Worm (Caenorhabditis elegans) whole organism, L1 larva: Measurements from ENCODE around the gene R10E4.7.
A peak's percentile ranks its signal among the peaks of the same experiment; 100 is the strongest.

ENCODE experiments used
- alr-1 ChIP-seq: fragments of 200-800 bp; sonication (Bioruptor generic); optimal IDR thresholded peaks from 2 replicates; lab custom pipeline; 2018; ENCODE audit warnings: borderline replicate concordance, mild to moderate bottlenecking, missing genetic modification characterization, missing compliant biosample characterization
- aly-2 ChIP-seq: fragments of 150-350 bp; optimal IDR thresholded peaks from 2 replicates; lab custom pipeline; 2014; ENCODE audit warnings: missing biosample characterization, missing genetic modification characterization
- ama-1 ChIP-seq: fragments of 150-350 bp; optimal IDR thresholded peaks from 2 replicates; lab custom pipeline; 2014
- ceh-82 ChIP-seq, 3 experiments: fragments of 150-350 bp in 1 of 3; sonication (generic microtip) in 2 of 3; optimal IDR thresholded peaks; 2 replicates each; lab custom pipeline; 2014 to 2017; ENCODE audit warnings: missing biosample characterization in 3 of 3, missing genetic modification characterization in 3 of 3
- dpl-1 ChIP-seq, 3 experiments: fragments of 150-350 bp in 2 of 3; sonication (generic microtip) in 1 of 3; optimal IDR thresholded peaks; 2 replicates each; lab custom pipeline; 2014 to 2017; ENCODE audit warnings: missing biosample characterization in 3 of 3, missing genetic modification characterization in 3 of 3, missing genetic modification reagents in 3 of 3
- efl-1 ChIP-seq, 4 experiments: fragments of 150-350 bp; optimal IDR thresholded peaks in 3 of 4; peaks in 1 of 4; 1 replicate in 1 of 4; 2 replicates in 3 of 4; lab custom pipeline; 2014; ENCODE audit warnings: missing biosample characterization in 2 of 4, missing genetic modification characterization in 2 of 4, missing genetic modification reagents in 2 of 4
- efl-3 ChIP-seq: fragments of 200-800 bp; sonication (Bioruptor generic); optimal IDR thresholded peaks from 2 replicates; lab custom pipeline; 2018; ENCODE audit warnings: mild to moderate bottlenecking, missing genetic modification characterization, missing compliant biosample characterization
- egl-13 ChIP-seq: sonication (generic microtip); optimal IDR thresholded peaks from 2 replicates; lab custom pipeline; 2016; ENCODE audit warnings: missing genotype, missing genetic modification reagents, missing genetic modification characterization, missing compliant biosample characterization
- egl-27 ChIP-seq, 2 experiments: fragments of 150-350 bp in 1 of 2; sonication (generic microtip); optimal IDR thresholded peaks; 3 replicates each; lab custom pipeline; 2017 to 2018; ENCODE audit warnings: missing biosample characterization in 2 of 2, missing genetic modification characterization in 2 of 2, missing genetic modification reagents in 2 of 2
- elt-2 ChIP-seq: sonication (generic microtip); optimal IDR thresholded peaks from 2 replicates; lab custom pipeline; 2016; ENCODE audit warnings: missing genetic modification characterization, mild to moderate bottlenecking, inconsistent platforms, missing compliant biosample characterization, missing genetic modification reagents
- ets-5 ChIP-seq: fragments of 200-800 bp; sonication (Bioruptor generic); IDR thresholded peaks from 2 replicates; pipeline ENCODE4 v1.3.6; 2022; ENCODE audit warnings: missing genetic modification characterization, missing compliant biosample characterization
- fkh-8 ChIP-seq: sonication (generic microtip); optimal IDR thresholded peaks from 2 replicates; lab custom pipeline; 2016; ENCODE audit warnings: mild to moderate bottlenecking, missing genetic modification characterization, missing compliant biosample characterization
- hlh-17 ChIP-seq: fragments of 200-800 bp; sonication (Bioruptor generic); optimal IDR thresholded peaks from 2 replicates; lab custom pipeline; 2018; ENCODE audit warnings: missing genetic modification characterization, mild to moderate bottlenecking, missing compliant biosample characterization, moderate library complexity, borderline replicate concordance
- hlh-4 ChIP-seq: sonication (generic microtip); optimal IDR thresholded peaks from 2 replicates; lab custom pipeline; 2016; ENCODE audit warnings: mild to moderate bottlenecking, missing genetic modification characterization, missing compliant biosample characterization
- isw-1 ChIP-seq: fragments of 200-800 bp; sonication (Bioruptor generic); IDR thresholded peaks from 2 replicates; pipeline ENCODE4 v1.3.6; 2022; ENCODE audit warnings: missing genetic modification characterization, missing compliant biosample characterization
- lin-13 ChIP-seq: fragments of 150-350 bp; optimal IDR thresholded peaks from 2 replicates; lab custom pipeline; 2014; ENCODE audit warnings: missing biosample characterization, missing genetic modification reagents, missing genetic modification characterization
- lin-15B ChIP-seq: fragments of 150-350 bp; sonication (generic microtip); optimal IDR thresholded peaks from 3 replicates; lab custom pipeline; 2014; ENCODE audit warnings: missing biosample characterization, missing genetic modification characterization
- lir-3 ChIP-seq: sonication (generic microtip); optimal IDR thresholded peaks from 2 replicates; lab custom pipeline; 2016; ENCODE audit warnings: mild to moderate bottlenecking, missing genetic modification characterization, moderate library complexity, missing compliant biosample characterization; ENCODE audit not compliant: poor library complexity
- lsy-2 ChIP-seq, 2 experiments: fragments of 150-350 bp; optimal IDR thresholded peaks; 2 replicates each; lab custom pipeline; 2014; ENCODE audit warnings: missing biosample characterization in 2 of 2, missing genetic modification characterization in 2 of 2
- mdl-1 ChIP-seq, 2 experiments: fragments of 150-350 bp; optimal IDR thresholded peaks; 2 replicates each; lab custom pipeline; 2014 to 2017; ENCODE audit warnings: missing biosample characterization in 2 of 2, missing genetic modification characterization in 2 of 2, inconsistent platforms in 1 of 2
- mep-1 ChIP-seq: fragments of 150-350 bp; optimal IDR thresholded peaks from 2 replicates; lab custom pipeline; 2014; ENCODE audit warnings: missing biosample characterization, missing genetic modification characterization
- nhr-12 ChIP-seq: sonication (generic microtip); optimal IDR thresholded peaks from 2 replicates; lab custom pipeline; 2017; ENCODE audit warnings: missing biosample characterization, missing genetic modification characterization
- nhr-19 ChIP-seq: fragments of 200-800 bp; sonication (Bioruptor generic); conservative IDR thresholded peaks from 2 replicates; pipeline ENCODE4 v1.3.6; 2022; ENCODE audit warnings: missing genetic modification characterization, missing compliant biosample characterization
- nhr-20 ChIP-seq: sonication (generic microtip); optimal IDR thresholded peaks from 2 replicates; lab custom pipeline; 2016; ENCODE audit warnings: mild to moderate bottlenecking, missing genetic modification characterization, missing compliant biosample characterization
- nhr-28 ChIP-seq: fragments of 150-350 bp; optimal IDR thresholded peaks from 2 replicates; lab custom pipeline; 2014; ENCODE audit warnings: missing biosample characterization, missing genetic modification characterization
- nhr-84 ChIP-seq: sonication (generic microtip); optimal IDR thresholded peaks from 2 replicates; lab custom pipeline; 2017; ENCODE audit warnings: missing biosample characterization, missing genetic modification characterization
- nhr-85 ChIP-seq: sonication (generic microtip); peaks from one replicate; lab custom pipeline; 2016; ENCODE audit warnings: missing genetic modification characterization, inconsistent platforms, missing compliant biosample characterization
- nhr-90 ChIP-seq: sonication (generic microtip); optimal IDR thresholded peaks from 2 replicates; lab custom pipeline; 2016; ENCODE audit warnings: mild to moderate bottlenecking, missing genetic modification characterization, missing compliant biosample characterization; ENCODE audit not compliant: poor library complexity
- pqm-1 ChIP-seq: sonication (generic microtip); optimal IDR thresholded peaks from 3 replicates; lab custom pipeline; 2017; ENCODE audit warnings: missing biosample characterization, missing genetic modification characterization
- rnt-1 ChIP-seq: sonication (generic microtip); optimal IDR thresholded peaks from 2 replicates; lab custom pipeline; 2016; ENCODE audit warnings: mild to moderate bottlenecking, missing genetic modification characterization, moderate library complexity, missing compliant biosample characterization
- skn-1 ChIP-seq: fragments of 150-350 bp; optimal IDR thresholded peaks from 2 replicates; lab custom pipeline; 2014; ENCODE audit warnings: missing biosample characterization, missing genetic modification characterization
- sup-37 ChIP-seq: fragments of 200-800 bp; sonication (Bioruptor generic); optimal IDR thresholded peaks from 2 replicates; lab custom pipeline; 2018; ENCODE audit warnings: mild to moderate bottlenecking, missing genetic modification characterization, missing compliant biosample characterization
- swsn-7 ChIP-seq: sonication (generic microtip); optimal IDR thresholded peaks from 2 replicates; lab custom pipeline; 2016; ENCODE audit warnings: missing genetic modification characterization, missing compliant biosample characterization
- tbx-2 ChIP-seq: sonication (generic microtip); optimal IDR thresholded peaks from 2 replicates; lab custom pipeline; 2016; ENCODE audit warnings: missing genetic modification characterization, missing compliant biosample characterization
- unc-98 ChIP-seq: fragments of 200-800 bp; sonication (Bioruptor generic); IDR thresholded peaks from 2 replicates; pipeline ENCODE4 v1.3.6; 2022; ENCODE audit warnings: missing genetic modification characterization, missing compliant biosample characterization
- vab-15 ChIP-seq: sonication (generic microtip); optimal IDR thresholded peaks from 2 replicates; lab custom pipeline; 2017; ENCODE audit warnings: missing genotype, mild to moderate bottlenecking, missing genetic modification characterization, missing compliant biosample characterization
- xbp-1 ChIP-seq: sonication (generic microtip); optimal IDR thresholded peaks from 2 replicates; lab custom pipeline; 2016; ENCODE audit warnings: missing genetic modification characterization, missing compliant biosample characterization

The R10E4.7 gene

ce11 chrIII:4300989-4301498 lies 6.4 kb downstream of the R10E4.7 start, which contains the start of gene R10E4.11:
Gene R10E4.11, minus strand, starts transcription at chrIII:4301039.
- TF ChIP-seq lin-15B (no peak), efl-1 (optimal IDR thresholded peaks at IDR 0.05; lab: Kevin White, UChicago) (no peak), efl-1 (GFP tag; optimal IDR thresholded peaks at IDR 0.05 in 1 of 2; lab: Kevin White, UChicago) (peak in 1 of 2 experiments; percentile 9), lsy-2 (tag; optimal IDR thresholded peaks at IDR 0.05; lab: Kevin White, UChicago) (no peak)

DNA sequence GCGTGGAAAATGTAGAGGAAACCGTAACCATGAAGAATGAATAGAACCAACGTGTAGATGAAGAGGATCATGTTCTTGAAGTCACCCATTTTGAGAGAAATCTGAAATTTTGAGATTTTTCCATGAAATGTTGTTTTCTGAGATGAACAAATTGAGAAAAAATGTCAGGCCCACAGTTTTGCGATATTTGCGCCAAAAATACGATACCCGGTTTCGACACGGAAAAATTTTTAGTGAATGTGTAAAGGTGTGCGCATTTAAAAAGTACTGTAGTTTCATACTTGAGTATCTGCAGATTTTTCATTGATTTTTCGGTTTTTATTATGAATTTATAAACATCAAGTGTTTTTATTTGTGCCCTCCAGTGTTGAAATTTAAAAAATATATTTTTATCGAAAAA lies 7.7 kb downstream of the R10E4.7 start, which contains the start of gene R10E4.9:
Gene R10E4.9, minus strand, starts transcription at position 101 of the 400 bp plus-strand sequence.
- TF ChIP-seq alr-1 (tag; lab: Kevin White, UChicago), result no peak
- no peak for TF ChIP-seq nhr-12 (tag; lab: Kevin White, UChicago)
- no peak for TF ChIP-seq lir-3 (tag; lab: Kevin White, UChicago)
- no peak for TF ChIP-seq nhr-84
- TF ChIP-seq vab-15, result no peak

ce11 chrIII:4302780-4303179 lies 8.2 kb downstream of the R10E4.7 start:
- TF ChIP-seq egl-27 (tag; optimal IDR thresholded peaks at IDR 0.05; lab: Kevin White, UChicago) (no peak), aly-2 (tag; lab: Kevin White, UChicago) (no peak), nhr-20 (tag; lab: Kevin White, UChicago) (peak; percentile 4), swsn-7 (no peak), ceh-82 (tag; optimal IDR thresholded peaks at IDR 0.05; lab: Kevin White, UChicago) (no peak), efl-3 (GFP tag; lab: Kevin White, UChicago) (no peak), mdl-1 (tag; optimal IDR thresholded peaks at IDR 0.05; lab: Kevin White, UChicago) (no peak), egl-13 (tag; lab: Kevin White, UChicago) (no peak), rnt-1 (no peak), nhr-85 (tag; lab: Kevin White, UChicago) (peak; percentile 73), hlh-17 (no peak), efl-1 (optimal IDR thresholded peaks at IDR 0.05; lab: Kevin White, UChicago) (no peak), efl-1 (GFP tag; optimal IDR thresholded peaks at IDR 0.05 in 1 of 2; lab: Kevin White, UChicago) (peak in 1 of 2 experiments; percentile 88), mep-1 (tag; lab: Kevin White, UChicago) (peak; percentile 52), xbp-1 (tag; lab: Kevin White, UChicago) (no peak), pqm-1 (tag; lab: Kevin White, UChicago) (no peak), dpl-1 (GFP tag; optimal IDR thresholded peaks at IDR 0.05; lab: Kevin White, UChicago) (no peak)

DNA sequence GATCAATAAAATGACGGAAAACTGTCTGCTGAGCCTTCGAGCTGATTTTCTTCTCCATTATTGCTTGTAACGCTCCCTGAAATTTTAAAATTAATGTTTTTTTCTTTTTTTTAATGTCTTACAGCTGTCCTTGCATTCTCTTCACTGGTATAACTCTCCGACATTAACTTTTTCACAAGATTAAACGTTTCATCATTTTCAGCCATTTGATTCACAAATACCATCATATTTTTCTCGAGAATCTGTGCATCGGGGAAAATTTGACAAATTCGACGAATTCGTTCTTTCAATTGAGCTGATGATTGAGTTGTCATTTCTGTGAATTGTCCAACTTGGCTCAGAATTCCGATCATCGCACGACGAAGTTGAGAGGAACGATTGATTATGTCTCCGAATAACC lies 14.7 kb downstream of the R10E4.7 start:
- TF ChIP-seq nhr-28 (tag; lab: Kevin White, UChicago) (no peak), nhr-19 (no peak), hlh-4 (tag; lab: Kevin White, UChicago) (no peak), nhr-90 (tag; lab: Kevin White, UChicago) (no peak), elt-2 (tag; lab: Kevin White, UChicago) (no peak), lin-15B (no peak), dpl-1 (GFP tag; optimal IDR thresholded peaks at IDR 0.05; lab: Kevin White, UChicago) (no peak), swsn-7 (no peak), sup-37 (GFP tag; lab: Kevin White, UChicago) (no peak), ama-1 (lab: Kevin White, UChicago) (no peak), lin-13 (no peak), isw-1 (no peak), skn-1 (tag; lab: Kevin White, UChicago) (no peak), ets-5 (GFP tag; lab: Robert Waterston, UW) (no peak), unc-98 (GFP tag; lab: Robert Waterston, UW) (no peak), fkh-8 (no peak), ceh-82 (tag; optimal IDR thresholded peaks at IDR 0.05; lab: Kevin White, UChicago) (no peak), tbx-2 (no peak)
- TF ChIP-seq, all 84 proteins: peak for 0
